Worm (Caenorhabditis elegans) whole organism, L3 larva: ENCODE data around the gene ZK1067.4.

Source experiments
- mdl-1 ChIP-seq: fragments of 150-350 bp; optimal IDR thresholded peaks from 2 replicates; lab custom pipeline; 2014; ENCODE audit warnings: missing biosample characterization, missing genetic modification characterization
- unc-62 ChIP-seq: fragments of 150-350 bp; sonication (generic microtip); optimal IDR thresholded peaks from 4 replicates; lab custom pipeline; 2014; ENCODE audit warnings: missing biosample characterization, missing genetic modification reagents, missing genetic modification characterization

- TF ChIP-seq mdl-1 (tag; lab: Kevin White, UChicago) (no peak), unc-62 (GFP tag; lab: Kevin White, UChicago) (no peak)
Measured at ce11 chrII:9173471-9173870, 36.7 kb upstream of the ZK1067.4 start.
